Worm (Caenorhabditis elegans) whole organism, mixed stage, embryonic: Measurements from ENCODE around the gene F12A10.6.

Experiments used
- drap-1 ChIP-seq: fragments of 200-800 bp; sonication (Bioruptor generic); optimal IDR thresholded peaks from 3 replicates; lab custom pipeline; 2018; ENCODE audit warnings: mild to moderate bottlenecking, missing genetic modification characterization, missing compliant biosample characterization
- elt-1 ChIP-seq: sonication (generic microtip); optimal IDR thresholded peaks from 2 replicates; lab custom pipeline; 2017; ENCODE audit warnings: missing genetic modification characterization, mild to moderate bottlenecking, missing compliant biosample characterization, antibody characterized with exemption, moderate library complexity, borderline replicate concordance; ENCODE audit not compliant: insufficient read depth
- lin-13 ChIP-seq: fragments of 150-350 bp; optimal IDR thresholded peaks from 2 replicates; lab custom pipeline; 2014; ENCODE audit warnings: missing biosample characterization, missing genetic modification characterization
- lin-32 ChIP-seq: fragments of 200-800 bp; sonication (Bioruptor generic); optimal IDR thresholded peaks from 2 replicates; lab custom pipeline; 2018; ENCODE audit warnings: mild to moderate bottlenecking, missing genetic modification characterization, missing compliant biosample characterization
- nhr-237 ChIP-seq: fragments of 150-350 bp; optimal IDR thresholded peaks from 2 replicates; lab custom pipeline; 2014; ENCODE audit warnings: missing biosample characterization, missing genetic modification characterization
- pha-4 ChIP-seq: fragments of 150-350 bp; optimal IDR thresholded peaks from 2 replicates; lab custom pipeline; 2018; ENCODE audit warnings: missing biosample characterization, missing genetic modification reagents, missing genetic modification characterization
- snpc-4 ChIP-seq: fragments of 150-350 bp; optimal IDR thresholded peaks from 2 replicates; lab custom pipeline; 2014; ENCODE audit warnings: missing biosample characterization, missing genetic modification characterization
- sptf-1 ChIP-seq: sonication (generic microtip); optimal IDR thresholded peaks from 2 replicates; lab custom pipeline; 2017; ENCODE audit warnings: mild to moderate bottlenecking, missing genetic modification characterization, moderate library complexity, missing compliant biosample characterization
- unc-39 ChIP-seq: fragments of 150-350 bp; optimal IDR thresholded peaks from 2 replicates; lab custom pipeline; 2014; ENCODE audit warnings: missing biosample characterization, missing genetic modification characterization
- unc-62 ChIP-seq: fragments of 150-350 bp; optimal IDR thresholded peaks from 2 replicates; lab custom pipeline; 2014; ENCODE audit warnings: missing biosample characterization, missing genetic modification reagents, missing genetic modification characterization
- ztf-11 ChIP-seq: fragments of 150-350 bp; optimal IDR thresholded peaks from 2 replicates; lab custom pipeline; 2014; ENCODE audit warnings: missing biosample characterization, missing genetic modification characterization

DNA sequence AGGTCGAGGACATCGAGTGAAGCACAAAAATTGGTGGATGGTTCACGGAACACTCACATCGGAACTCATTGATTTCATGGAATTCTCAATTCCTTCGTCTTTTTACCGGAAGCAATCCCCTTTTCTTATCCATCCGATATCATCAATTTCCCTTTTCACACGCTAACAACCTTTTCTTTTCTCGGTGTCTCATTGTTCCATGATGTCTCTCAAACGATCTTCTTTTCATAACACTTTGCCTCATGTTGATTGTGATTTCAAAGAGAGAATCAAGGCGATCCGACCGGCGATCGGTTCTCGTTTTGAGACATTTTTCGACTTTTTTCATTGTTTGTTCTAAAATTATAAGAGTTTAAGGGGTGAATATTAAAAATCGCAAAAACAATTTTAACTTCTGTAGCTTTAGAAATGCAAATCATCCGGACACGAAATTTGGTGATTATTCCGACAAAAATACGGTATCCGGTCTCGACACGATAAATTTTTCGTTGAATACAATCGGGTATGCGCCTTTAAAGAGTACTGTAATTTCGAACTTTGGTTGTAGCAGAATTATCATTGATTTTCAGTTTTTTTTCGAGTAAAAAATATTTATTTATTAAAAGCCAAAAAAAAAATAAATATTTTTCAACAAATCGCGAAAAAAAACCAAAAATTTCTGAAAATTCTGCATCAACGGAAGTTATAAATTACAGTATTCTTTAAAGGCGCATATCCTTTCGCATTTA is 35.5 kb downstream of the F12A10.6 start:
- TF ChIP-seq lin-32 (GFP tag; lab: Kevin White, UChicago) = no peak
- no peak for TF ChIP-seq elt-1 (tag; lab: Kevin White, UChicago)
- no peak for TF ChIP-seq nhr-237 (tag; lab: Kevin White, UChicago)
- TF ChIP-seq snpc-4 = no peak
- TF ChIP-seq lin-13 (tag; lab: Kevin White, UChicago) = no peak
- no peak for TF ChIP-seq ztf-11 (tag; lab: Kevin White, UChicago)
- no peak for TF ChIP-seq unc-39
- no peak for TF ChIP-seq drap-1
- no peak for TF ChIP-seq pha-4
- TF ChIP-seq unc-62 = no peak
- TF ChIP-seq sptf-1 (tag; lab: Kevin White, UChicago) = no peak
